Worm (Caenorhabditis elegans): ENCODE measurements around the gene pup-2.

Gene pup-2

DNA sequence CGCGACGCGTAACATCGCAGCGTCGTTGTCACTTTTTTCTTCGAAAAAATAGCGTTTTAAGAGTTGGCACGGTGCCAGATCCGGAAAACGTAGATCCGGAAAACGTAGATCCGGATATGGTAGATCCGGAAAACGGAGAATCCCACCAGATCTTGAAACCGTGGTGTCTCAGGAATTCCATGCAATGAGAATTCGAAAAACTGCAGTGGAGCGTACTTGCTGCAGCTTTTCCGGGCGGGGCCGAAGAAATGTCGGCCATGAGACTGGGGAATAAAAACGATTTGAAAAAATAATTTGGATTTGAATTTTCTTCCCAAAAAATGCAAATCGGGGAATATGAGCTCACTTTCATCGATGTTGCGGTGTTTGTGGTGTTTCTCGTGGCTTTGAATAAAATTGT lies 13.2 kb upstream of the pup-2 start, which contains the start of gene K10D2.5 (continued):
- peak; percentile 88 for TF ChIP-seq madf-6 (GFP tag; IDR thresholded peaks at IDR 0.05)
- no peak for TF ChIP-seq ets-4 (GFP tag; optimal IDR thresholded peaks at IDR 0.05)
- peak; percentile 78 for TF ChIP-seq efl-1 (GFP tag; optimal IDR thresholded peaks at IDR 0.05)
- TF ChIP-seq die-1 (tag; optimal IDR thresholded peaks at IDR 0.05) = peak; percentile 60
- TF ChIP-seq madf-10 (tag; optimal IDR thresholded peaks at IDR 0.05) = peak; percentile 92
- no peak for TF ChIP-seq snpc-4 (GFP tag; optimal IDR thresholded peaks at IDR 0.05)
- TF ChIP-seq snpc-4 (tag; optimal IDR thresholded peaks at IDR 0.05) = peak; percentile 39 to 80 (median 68)
- TF ChIP-seq let-607 (tag; optimal IDR thresholded peaks at IDR 0.05) = peak; percentile 20 to 65
- TF ChIP-seq lin-35 (GFP tag; optimal IDR thresholded peaks at IDR 0.05) = peak in 1 of 3 experiments; percentile 80
- no peak for TF ChIP-seq pha-4 (tag; optimal IDR thresholded peaks at IDR 0.05)
- peak; percentile 80 for TF ChIP-seq lin-40 (tag; optimal IDR thresholded peaks at IDR 0.05)
- no peak for TF ChIP-seq lsy-27 (tag; optimal IDR thresholded peaks at IDR 0.05; ENCODE audit: borderline replicate concordance, insufficient read depth)
- peak; percentile 96 for TF ChIP-seq athp-1 (tag; optimal IDR thresholded peaks at IDR 0.05)
- peak; percentile 92 for TF ChIP-seq K12H6.12 (tag; optimal IDR thresholded peaks at IDR 0.05)
- TF ChIP-seq ama-1 (optimal IDR thresholded peaks at IDR 0.05) = no peak
- TF ChIP-seq ama-1 (GFP tag; optimal IDR thresholded peaks at IDR 0.05) = no peak
- TF ChIP-seq Y95B8A.8 (GFP tag; IDR thresholded peaks at IDR 0.05) = peak; percentile 97
- peak; percentile 77 for TF ChIP-seq hmg-1.2 (GFP tag; IDR thresholded peaks at IDR 0.05)
- peak; percentile 93 for TF ChIP-seq pbrm-1 (GFP tag; IDR thresholded peaks at IDR 0.05)
- TF ChIP-seq dox-1 (GFP tag; IDR thresholded peaks at IDR 0.05) = peak; percentile 99
- TF ChIP-seq fkh-3 (tag; optimal IDR thresholded peaks at IDR 0.05) = no peak
- TF ChIP-seq F57C9.4 (tag; optimal IDR thresholded peaks at IDR 0.05) = no peak
- no peak for TF ChIP-seq hlh-12 (tag; optimal IDR thresholded peaks at IDR 0.05)
- TF ChIP-seq tlf-1 (GFP tag; optimal IDR thresholded peaks at IDR 0.05) = peak; percentile 81
- peak; percentile 11 for TF ChIP-seq B0261.1 (tag; optimal IDR thresholded peaks at IDR 0.05)
- TF ChIP-seq F33H1.4 (GFP tag; IDR thresholded peaks at IDR 0.05) = peak; percentile 83
- TF ChIP-seq unc-130 (GFP tag; optimal IDR thresholded peaks at IDR 0.05) = peak; percentile 98
- peak; percentile 82 for TF ChIP-seq hrde-1 (tag; optimal IDR thresholded peaks at IDR 0.05; ENCODE audit: borderline replicate concordance)
- TF ChIP-seq ztf-6 (GFP tag; IDR thresholded peaks at IDR 0.05) = peak; percentile 94
- no peak for TF ChIP-seq nhr-90 (tag; optimal IDR thresholded peaks at IDR 0.05)
- 0 out of 2 replicates have a peak, but pooled peaks have one; percentile 21 for TF ChIP-seq bed-1 (GFP tag; IDR thresholded peaks at IDR 0.05)
- TF ChIP-seq C06A6.2 (GFP tag; conservative IDR thresholded peaks at IDR 0.05) = 0 out of 2 replicates have a peak, but pooled peaks have one; percentile 50
- no peak for TF ChIP-seq snpc-1.1 (tag; optimal IDR thresholded peaks at IDR 0.05; ENCODE audit: insufficient read depth)
- peak; percentile 80 for TF ChIP-seq zim-3 (tag; optimal IDR thresholded peaks at IDR 0.05)
- TF ChIP-seq B0336.3 (GFP tag; IDR thresholded peaks at IDR 0.05) = peak; percentile 86
- peak; percentile 91 for TF ChIP-seq egrh-3 (GFP tag; IDR thresholded peaks at IDR 0.05)
- TF ChIP-seq egl-18 (GFP tag; IDR thresholded peaks at IDR 0.05) = no peak
- TF ChIP-seq nhr-120 (GFP tag; IDR thresholded peaks at IDR 0.05) = 0 out of 2 replicates have a peak, but pooled peaks have one; percentile 88
- TF ChIP-seq sptf-2 (GFP tag; optimal IDR thresholded peaks at IDR 0.05) = peak; percentile 66
- TF ChIP-seq ccch-3 (GFP tag; optimal IDR thresholded peaks at IDR 0.05) = peak; percentile 95
- TF ChIP-seq T26A5.8 (tag; optimal IDR thresholded peaks at IDR 0.05) = no peak

Measured in whole organism, young adult.